Worm (Caenorhabditis elegans): ENCODE measurements around the gene C45G9.4.

ce11 chrIII:5092345-5092744 is 29.8 kb downstream of the C45G9.4 start:
- TF ChIP-seq elt-1 (tag; optimal IDR thresholded peaks at IDR 0.05): no peak
- TF ChIP-seq unc-39 (tag; optimal IDR thresholded peaks at IDR 0.05): no peak
- TF ChIP-seq nhr-11 (tag; optimal IDR thresholded peaks at IDR 0.05): no peak
- TF ChIP-seq alr-1 (tag; optimal IDR thresholded peaks at IDR 0.05): no peak
- TF ChIP-seq elt-3 (tag; optimal IDR thresholded peaks at IDR 0.05): no peak
- no peak for TF ChIP-seq peb-1 (tag; optimal IDR thresholded peaks at IDR 0.05)
